Worm (Caenorhabditis elegans): ENCODE results near the gene pals-20.
A peak's percentile ranks its signal among the peaks of the same experiment; 100 is the strongest.

- no peak for TF ChIP-seq ztf-4 (tag; optimal IDR thresholded peaks at IDR 0.05)
- no peak for TF ChIP-seq nhr-76 (tag; optimal IDR thresholded peaks at IDR 0.05)
- no peak for TF ChIP-seq ztf-11 (tag; optimal IDR thresholded peaks at IDR 0.05)
- TF ChIP-seq skn-1 (tag; optimal IDR thresholded peaks at IDR 0.05) = no peak
- peak; percentile 19 for TF ChIP-seq pqm-1 (tag; optimal IDR thresholded peaks at IDR 0.05)
Measured at ce11 chrIII:1413890-1414613, 25.9 kb upstream of the pals-20 start, which contains the start of gene Y82E9BR.14.
